Worm (Caenorhabditis elegans) whole organism, L1 larva: ENCODE results near the gene acs-3.

Experiments
- ama-1 ChIP-seq: fragments of 150-350 bp; optimal IDR thresholded peaks from 2 replicates; lab custom pipeline; 2014
- dpl-1 ChIP-seq, 3 experiments: fragments of 150-350 bp in 2 of 3; sonication (generic microtip) in 1 of 3; optimal IDR thresholded peaks; 2 replicates each; lab custom pipeline; 2014 to 2017; ENCODE audit warnings: missing biosample characterization in 3 of 3, missing genetic modification characterization in 3 of 3, missing genetic modification reagents in 3 of 3
- mab-9 ChIP-seq: fragments of 200-800 bp; sonication (Bioruptor generic); IDR thresholded peaks from 2 replicates; pipeline ENCODE4 v1.3.6; 2022; ENCODE audit warnings: missing genetic modification reagents, missing genetic modification characterization, missing compliant biosample characterization
- nhr-11 ChIP-seq: fragments of 150-350 bp; optimal IDR thresholded peaks from 2 replicates; lab custom pipeline; 2014; ENCODE audit warnings: missing biosample characterization, missing genetic modification characterization
- nhr-237 ChIP-seq: fragments of 150-350 bp; optimal IDR thresholded peaks from 2 replicates; lab custom pipeline; 2014; ENCODE audit warnings: missing biosample characterization, missing genetic modification characterization
- nhr-90 ChIP-seq: sonication (generic microtip); optimal IDR thresholded peaks from 2 replicates; lab custom pipeline; 2016; ENCODE audit warnings: mild to moderate bottlenecking, missing genetic modification characterization, missing compliant biosample characterization; ENCODE audit not compliant: poor library complexity
- pax-3 ChIP-seq: fragments of 200-800 bp; sonication (Bioruptor generic); optimal IDR thresholded peaks from 2 replicates; lab custom pipeline; 2018; ENCODE audit warnings: mild to moderate bottlenecking, missing genetic modification characterization, moderate library complexity, missing compliant biosample characterization
- pqm-1 ChIP-seq: sonication (generic microtip); optimal IDR thresholded peaks from 3 replicates; lab custom pipeline; 2017; ENCODE audit warnings: missing biosample characterization, missing genetic modification characterization
- snpc-4 ChIP-seq: fragments of 150-350 bp; optimal IDR thresholded peaks from 2 replicates; lab custom pipeline; 2014; ENCODE audit warnings: missing biosample characterization, missing genetic modification characterization
- tbx-2 ChIP-seq: sonication (generic microtip); optimal IDR thresholded peaks from 2 replicates; lab custom pipeline; 2016; ENCODE audit warnings: missing genetic modification characterization, missing compliant biosample characterization
- unc-62 ChIP-seq: fragments of 150-350 bp; optimal IDR thresholded peaks from 2 replicates; lab custom pipeline; 2014; ENCODE audit warnings: missing biosample characterization, missing genetic modification reagents, missing genetic modification characterization
- unc-98 ChIP-seq: fragments of 200-800 bp; sonication (Bioruptor generic); IDR thresholded peaks from 2 replicates; pipeline ENCODE4 v1.3.6; 2022; ENCODE audit warnings: missing genetic modification characterization, missing compliant biosample characterization

ce11 chrV:1968809-1969208, 519 bp upstream of the acs-3 start:
- TF ChIP-seq snpc-4 = no peak
- TF ChIP-seq nhr-11 (tag; lab: Kevin White, UChicago) = no peak
- TF ChIP-seq nhr-237 (tag; lab: Kevin White, UChicago) = no peak
- no peak for TF ChIP-seq ama-1
- TF ChIP-seq unc-98 (GFP tag; lab: Robert Waterston, UW) = no peak
- no peak for TF ChIP-seq tbx-2
- TF ChIP-seq dpl-1 (GFP tag; optimal IDR thresholded peaks at IDR 0.05; lab: Kevin White, UChicago) = no peak
- TF ChIP-seq pax-3 = no peak
- no peak for TF ChIP-seq nhr-90 (tag; lab: Kevin White, UChicago)
- no peak for TF ChIP-seq unc-62 (GFP tag; lab: Kevin White, UChicago)
- no peak for TF ChIP-seq mab-9
- TF ChIP-seq pqm-1 (tag; lab: Kevin White, UChicago) = no peak
